Fruit fly (Drosophila melanogaster) whole organism: ENCODE data around the gene CG13042.

ENCODE experiments used
- pan ChIP-seq: fragments of >200 bp; optimal IDR thresholded peaks from 2 replicates; lab custom pipeline; 2017
- psq ChIP-seq: fragments of >200 bp; optimal IDR thresholded peaks from 2 replicates; lab custom pipeline; 2017
- usp ChIP-seq: fragments of >200 bp; optimal IDR thresholded peaks from 2 replicates; lab custom pipeline; 2017; ENCODE audit warnings: missing biosample characterization, missing genetic modification characterization, mixed read lengths

- no peak for TF ChIP-seq psq
- TF ChIP-seq usp (GFP tag; lab: Kevin White, UChicago): no peak
- no peak for TF ChIP-seq pan (lab: Kevin White, UChicago)
Measured at dm6 chr3L:16334876-16335275, 26.6 kb upstream of the CG13042 start.
